Fruit fly (Drosophila melanogaster): Measurements from ENCODE around the gene sqz.

sqz gene

dm6 chr3R:19162135-19162616 lies 1.8 kb upstream of the sqz start, which contains the start of the genes CG42359 and Nsun5 (continued):
- peak; percentile 28 for TF ChIP-seq gcm2 (GFP tag; optimal IDR thresholded peaks at IDR 0.05)
- peak; percentile 95 for TF ChIP-seq pzg (GFP tag; optimal IDR thresholded peaks at IDR 0.05)
- TF ChIP-seq Med (GFP tag): peak; percentile 99
- TF ChIP-seq gfzf (GFP tag; optimal IDR thresholded peaks at IDR 0.05): peak; percentile 88
- peak; percentile 80 for TF ChIP-seq so (GFP tag; IDR thresholded peaks at IDR 0.05)
- peak; percentile 94 for TF ChIP-seq Xbp1 (GFP tag; optimal IDR thresholded peaks at IDR 0.05)
- peak; percentile 47 for TF ChIP-seq nom (GFP tag; optimal IDR thresholded peaks at IDR 0.05)
- TF ChIP-seq Oli (tag; optimal IDR thresholded peaks at IDR 0.05): peak; percentile 81
- peak; percentile 83 for TF ChIP-seq p53 (GFP tag; optimal IDR thresholded peaks at IDR 0.05)
- TF ChIP-seq CG34224 (GFP tag; IDR thresholded peaks at IDR 0.05; ENCODE audit: partially characterized antibody): peak; percentile 93
- TF ChIP-seq CG10321 (GFP tag; IDR thresholded peaks at IDR 0.05): peak; percentile 56; the same call in 1 of the 2 replicates
- TF ChIP-seq C15 (GFP tag; IDR thresholded peaks at IDR 0.05): 0 out of 3 replicates have a peak, but pooled peaks have one; percentile 34
- TF ChIP-seq pho (GFP tag; optimal IDR thresholded peaks at IDR 0.05): peak; percentile 92
- no peak for TF ChIP-seq h (optimal IDR thresholded peaks at IDR 0.05)
- peak; percentile 92 for TF ChIP-seq gro (GFP tag; optimal IDR thresholded peaks at IDR 0.05)
- TF ChIP-seq CG17361 (GFP tag; IDR thresholded peaks at IDR 0.05): peak; percentile 92
- TF ChIP-seq CHES-1-like (GFP tag; optimal IDR thresholded peaks at IDR 0.05): peak; percentile 94
- TF ChIP-seq cas (GFP tag; IDR thresholded peaks at IDR 0.05): peak; percentile 72
- peak; percentile 87 for TF ChIP-seq dmrt11E (tag; optimal IDR thresholded peaks at IDR 0.05)
- peak; percentile 79 for TF ChIP-seq CG3838 (GFP tag; optimal IDR thresholded peaks at IDR 0.05)
- peak; percentile 81 for TF ChIP-seq repo (GFP tag; optimal IDR thresholded peaks at IDR 0.05)
- peak; percentile 94 for TF ChIP-seq CG13624 (GFP tag; optimal IDR thresholded peaks at IDR 0.05)
- TF ChIP-seq eve (GFP tag; optimal IDR thresholded peaks at IDR 0.05): no peak
- peak; percentile 90 for TF ChIP-seq CG4424 (GFP tag; optimal IDR thresholded peaks at IDR 0.05)
- no peak for TF ChIP-seq Dip2 (GFP tag; IDR thresholded peaks at IDR 0.05)
- TF ChIP-seq pb (GFP tag; optimal IDR thresholded peaks at IDR 0.05): peak; percentile 76
- TF ChIP-seq CG14667 (GFP tag; IDR thresholded peaks at IDR 0.05): peak; percentile 87
- TF ChIP-seq CG32767 (GFP tag; IDR thresholded peaks at IDR 0.05): peak; percentile 85
- TF ChIP-seq tgo (GFP tag; IDR thresholded peaks at IDR 0.05): peak; percentile 86
- peak; percentile 89 for TF ChIP-seq Hmr (GFP tag; optimal IDR thresholded peaks at IDR 0.05)
- TF ChIP-seq CG2129 (GFP tag; IDR thresholded peaks at IDR 0.05; ENCODE audit: partially characterized antibody): peak; percentile 90
- peak; percentile 80 for TF ChIP-seq schlank (tag; optimal IDR thresholded peaks at IDR 0.05)
- TF ChIP-seq ci (GFP tag; IDR thresholded peaks at IDR 0.05): peak; percentile 95
- TF ChIP-seq unpg (GFP tag; optimal IDR thresholded peaks at IDR 0.05): peak; percentile 92
- peak; percentile 63 for TF ChIP-seq CG10274 (GFP tag; optimal IDR thresholded peaks at IDR 0.05)
- peak; percentile 84 for TF ChIP-seq CG7271 (tag; optimal IDR thresholded peaks at IDR 0.05)
- TF ChIP-seq ro (GFP tag; IDR thresholded peaks at IDR 0.05): peak; percentile 54; the same call in 1 of the 2 replicates
- TF ChIP-seq CG12071 (GFP tag; optimal IDR thresholded peaks at IDR 0.05): peak; percentile 85
- TF ChIP-seq tin (GFP tag; optimal IDR thresholded peaks at IDR 0.05): peak; percentile 94
- peak; percentile 60 for TF ChIP-seq CTCF (GFP tag; optimal IDR thresholded peaks at IDR 0.05)
- TF ChIP-seq sug (tag; optimal IDR thresholded peaks at IDR 0.05): peak; percentile 90
- TF ChIP-seq CG6854 (GFP tag; optimal IDR thresholded peaks at IDR 0.05): peak; percentile 28
- TF ChIP-seq CG13296 (GFP tag; optimal IDR thresholded peaks at IDR 0.05): peak; percentile 78
- TF ChIP-seq row (GFP tag; IDR thresholded peaks at IDR 0.05): peak; percentile 96
- peak; percentile 92 for TF ChIP-seq CG12942 (GFP tag; optimal IDR thresholded peaks at IDR 0.05)
- TF ChIP-seq D19B (GFP tag; optimal IDR thresholded peaks at IDR 0.05): peak; percentile 100
- peak; percentile 92 for TF ChIP-seq Scr (GFP tag; IDR thresholded peaks at IDR 0.05; ENCODE audit: partially characterized antibody)
- TF ChIP-seq sens (GFP tag): peak; percentile 98
- TF ChIP-seq Blimp-1 (GFP tag; optimal IDR thresholded peaks at IDR 0.05): peak; percentile 89
- peak; percentile 81 for TF ChIP-seq CG8765 (GFP tag; IDR thresholded peaks at IDR 0.05)
- peak; percentile 73; the same call in 2 of the 3 replicates for TF ChIP-seq gce (GFP tag; IDR thresholded peaks at IDR 0.05)
- TF ChIP-seq tx (GFP tag; optimal IDR thresholded peaks at IDR 0.05): peak; percentile 91

Data from whole organism, embryonic.